Worm (Caenorhabditis elegans): ENCODE measurements around the gene nep-8.
"Not testable (repeated sequence)": the region's sequence is repeated elsewhere in the genome, so short reads cannot be mapped to it uniquely, and the experiment has no call there.

nep-8 gene

DNA sequence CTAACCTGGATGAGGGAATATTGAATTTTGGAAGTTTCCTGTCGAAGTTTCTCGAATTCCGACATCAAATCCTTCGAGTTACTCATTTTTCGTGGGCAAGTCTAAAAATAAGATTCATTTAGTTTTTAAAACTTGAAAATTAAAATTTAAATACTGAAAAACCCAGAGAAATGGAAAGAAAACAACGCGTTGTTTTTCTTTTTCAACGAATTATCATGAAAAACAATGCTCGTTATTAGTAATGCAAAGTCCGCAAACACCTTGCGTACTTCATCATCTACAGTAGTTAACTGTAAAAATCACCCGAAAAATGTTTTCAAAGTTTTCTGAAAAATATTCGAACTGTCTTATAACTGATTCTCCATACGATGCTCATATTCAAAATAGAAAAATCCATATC lies 40.6 kb downstream of the nep-8 start, which contains the start of gene C16C8.4:
Gene C16C8.4, minus strand, starts transcription at position 101 of the 400 bp plus-strand sequence.
- TF ChIP-seq unc-62 (GFP tag; optimal IDR thresholded peaks at IDR 0.05) = no peak

DNA sequence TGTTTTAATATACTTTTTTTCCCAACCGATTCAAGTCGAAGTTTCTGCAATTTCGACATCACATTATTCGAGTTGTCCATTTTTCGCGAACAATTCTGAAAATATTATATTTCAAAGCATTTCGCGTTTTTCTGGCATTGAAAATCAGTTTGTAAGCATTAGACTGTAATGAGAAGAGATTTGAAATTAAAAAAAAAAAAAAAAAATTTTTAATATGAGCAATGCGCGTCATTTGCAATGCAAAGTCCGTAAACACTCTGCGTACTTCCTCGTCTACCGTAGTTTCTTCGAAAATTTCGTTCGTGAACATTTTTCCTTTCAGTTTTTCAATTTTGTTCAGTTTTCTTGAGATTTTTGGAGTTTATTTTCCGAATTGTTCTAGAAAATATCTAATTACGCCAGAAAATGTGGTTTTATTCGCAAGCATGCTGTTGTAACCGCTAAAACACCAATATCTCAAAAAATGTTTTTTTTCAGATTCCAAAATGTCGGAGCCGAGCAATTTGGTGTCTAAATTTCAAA lies 41.7 kb downstream of the nep-8 start, which contains the start of the genes C16C8.5 and C16C8.16:
Gene C16C8.5, minus strand, starts transcription at position 101 of the 522 bp plus-strand sequence.
Gene C16C8.16, plus strand, starts transcription at position 472 of the 522 bp plus-strand sequence.
- TF ChIP-seq unc-62 (GFP tag; optimal IDR thresholded peaks at IDR 0.05) = no peak

DNA sequence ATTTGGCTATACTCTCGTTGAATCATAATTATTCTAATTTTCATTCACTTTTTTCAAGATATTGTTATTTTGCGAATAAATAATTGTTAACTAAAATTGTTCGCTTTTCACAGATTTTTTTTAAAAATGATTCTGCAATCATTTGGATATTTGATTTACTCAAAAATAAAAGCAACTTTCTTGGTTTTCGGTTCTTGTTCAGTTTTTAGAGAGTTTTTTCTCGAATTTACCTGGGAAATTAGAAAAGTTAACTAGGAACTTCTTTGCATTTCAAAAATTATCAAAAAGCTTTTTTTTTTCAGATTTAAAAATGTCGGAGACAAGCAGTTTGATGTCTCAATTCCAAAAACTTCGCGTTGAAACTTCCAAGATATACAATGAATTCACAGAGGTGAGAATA lies 43.0 kb downstream of the nep-8 start, which contains the start of the genes C16C8.20 and gldi-6:
Gene C16C8.20, plus strand, starts transcription at position 301 of the 400 bp plus-strand sequence.
Gene gldi-6, plus strand, starts transcription at position 301 of the 400 bp plus-strand sequence.
- TF ChIP-seq unc-62 (GFP tag; optimal IDR thresholded peaks at IDR 0.05) = no peak

DNA sequence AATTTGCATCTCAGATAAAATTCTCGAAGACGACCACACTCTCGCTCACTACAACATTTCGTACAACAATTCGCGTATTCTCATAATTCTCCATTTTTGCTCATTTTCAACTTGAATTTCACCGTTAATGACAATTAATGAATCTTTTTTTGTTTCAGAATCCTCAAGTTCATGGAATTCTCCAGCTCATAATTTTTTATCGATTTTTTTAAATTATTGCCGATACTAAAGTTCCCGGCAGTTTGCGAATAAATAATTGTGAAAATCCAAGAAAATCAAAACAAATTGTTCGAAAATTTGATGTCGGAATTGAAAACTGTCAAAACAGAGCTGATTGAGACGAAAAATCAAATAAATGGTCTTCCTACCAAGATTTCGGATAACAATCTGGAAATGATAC lies 44.3 kb downstream of the nep-8 start, which contains the start of gene C16C8.21:
Gene C16C8.21, plus strand, starts transcription at position 301 of the 400 bp plus-strand sequence.
- no peak for TF ChIP-seq unc-62 (GFP tag; optimal IDR thresholded peaks at IDR 0.05)

DNA sequence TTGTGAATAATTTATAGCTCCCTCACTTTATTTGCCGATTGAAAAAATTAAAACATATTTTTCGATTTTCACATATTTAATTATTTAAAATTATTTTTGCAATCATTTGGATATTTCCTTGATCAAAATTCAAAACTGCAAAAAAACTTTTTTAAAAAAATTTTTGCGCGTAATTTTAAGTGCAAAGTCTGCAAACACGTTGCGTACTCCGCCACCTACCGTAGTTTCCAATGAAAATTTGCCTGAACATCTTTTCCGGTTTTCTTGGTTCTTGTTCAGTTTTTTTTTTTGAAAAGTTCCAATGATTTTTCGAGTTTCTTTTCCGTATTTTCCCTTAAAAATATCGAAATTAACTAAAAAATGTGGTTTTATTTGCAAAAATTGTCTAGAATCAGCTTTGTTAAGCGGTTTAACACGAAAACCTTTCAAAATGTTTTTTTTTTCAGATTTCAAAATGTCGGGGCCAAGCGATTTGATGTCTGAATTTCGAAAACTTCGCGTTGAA lies 45.2 kb downstream of the nep-8 start, which contains the start of gene C16C8.25:
Gene C16C8.25, plus strand, starts transcription at position 455 of the 505 bp plus-strand sequence.
- TF ChIP-seq unc-62 (GFP tag; optimal IDR thresholded peaks at IDR 0.05) = no peak

DNA sequence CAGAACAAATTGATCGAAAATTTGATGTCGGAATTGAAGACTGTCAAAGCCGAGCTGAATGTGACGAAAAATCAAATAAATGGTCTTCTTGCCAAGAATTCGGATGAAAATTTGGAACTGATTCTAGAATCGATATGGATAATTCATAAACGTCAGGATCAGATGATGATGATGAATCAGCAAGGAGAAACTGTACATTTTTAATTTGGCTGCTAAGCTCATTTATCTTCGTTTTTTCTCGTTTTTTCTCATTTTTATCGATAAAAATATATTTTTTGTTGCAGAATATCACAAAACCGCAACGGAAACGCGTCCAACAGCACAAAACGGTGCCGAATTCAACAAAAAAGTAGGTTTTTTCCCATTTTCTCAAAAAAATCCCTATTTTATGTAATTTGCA lies 45.9 kb downstream of the nep-8 start, which contains the start of gene C16C8.14:
Gene C16C8.14, plus strand, starts transcription at position 301 of the 400 bp plus-strand sequence.
- not testable (repeated sequence) for TF ChIP-seq unc-62 (GFP tag; optimal IDR thresholded peaks at IDR 0.05)

DNA sequence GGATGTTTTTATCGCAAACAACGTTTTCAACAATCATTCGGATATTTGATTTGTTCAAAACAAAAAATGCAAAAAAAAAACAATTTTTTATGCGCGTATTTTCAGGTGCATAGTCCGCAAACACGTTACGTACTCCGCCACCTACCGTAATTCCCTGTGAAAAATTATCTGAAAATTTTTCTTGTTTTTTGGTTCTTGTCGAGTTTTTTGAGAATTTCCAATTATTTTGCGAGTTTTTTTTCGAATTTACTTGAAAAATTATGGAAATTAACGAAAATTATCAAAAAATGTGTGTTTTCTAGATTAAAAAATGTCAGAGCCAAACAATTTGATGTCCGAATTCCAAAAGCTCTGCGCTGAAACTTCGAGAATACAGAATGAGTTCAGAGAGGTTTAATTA lies 48.8 kb downstream of the nep-8 start, which contains the start of gene C16C8.12:
Gene C16C8.12, plus strand, starts transcription at position 301 of the 400 bp plus-strand sequence.
- TF ChIP-seq unc-62 (GFP tag; optimal IDR thresholded peaks at IDR 0.05) = no peak

DNA sequence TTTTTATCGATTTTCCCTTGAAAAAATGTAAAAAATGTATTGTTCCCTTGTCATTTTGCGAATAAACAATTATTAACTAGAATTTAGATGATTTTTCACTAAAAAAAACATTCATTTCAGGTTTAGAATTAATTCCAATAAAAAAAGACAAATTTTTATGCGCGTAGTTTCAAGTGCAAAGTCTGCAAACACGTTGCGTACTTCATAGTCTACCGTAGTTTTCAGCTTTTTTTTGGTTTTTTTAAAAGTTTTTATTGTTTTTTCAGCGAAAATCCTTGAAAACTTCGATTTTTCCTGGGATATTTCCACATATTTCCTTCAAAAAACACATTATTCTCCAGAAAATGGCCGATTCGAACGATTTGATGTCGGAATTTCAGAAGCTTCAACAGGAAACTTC lies 49.9 kb downstream of the nep-8 start, which contains the start of gene C16C8.11:
Gene C16C8.11, plus strand, starts transcription at position 188 of the 400 bp plus-strand sequence.
- TF ChIP-seq unc-62 (GFP tag; optimal IDR thresholded peaks at IDR 0.05) = no peak
